Worm (Caenorhabditis elegans) whole organism, late embryonic: ENCODE measurements around the gene Y110A2AL.1.

Experiments
- C38D4.7 ChIP-seq: fragments of 200-800 bp; sonication (Bioruptor generic); optimal IDR thresholded peaks from 2 replicates; lab custom pipeline; 2018; ENCODE audit warnings: mild to moderate bottlenecking, missing genetic modification characterization, moderate library complexity, missing compliant biosample characterization
- Y22D7AL.16 ChIP-seq: sonication (generic microtip); optimal IDR thresholded peaks from 2 replicates; lab custom pipeline; 2016; ENCODE audit warnings: missing genetic modification characterization, missing compliant biosample characterization
- ceh-14 ChIP-seq: sonication (generic microtip); optimal IDR thresholded peaks from 2 replicates; lab custom pipeline; 2016; ENCODE audit warnings: missing genotype, missing genetic modification characterization, missing compliant biosample characterization
- ceh-18 ChIP-seq: sonication (generic microtip); optimal IDR thresholded peaks from 2 replicates; lab custom pipeline; 2016; ENCODE audit warnings: missing genetic modification characterization, missing compliant biosample characterization
- ceh-34 ChIP-seq: sonication (generic microtip); optimal IDR thresholded peaks from 2 replicates; lab custom pipeline; 2016; ENCODE audit warnings: mild to moderate bottlenecking, missing genetic modification characterization, missing compliant biosample characterization
- nhr-11 ChIP-seq: fragments of 150-350 bp; optimal IDR thresholded peaks from 2 replicates; lab custom pipeline; 2014; ENCODE audit warnings: missing biosample characterization, missing genetic modification characterization
- pag-3 ChIP-seq: sonication (generic microtip); optimal IDR thresholded peaks from 2 replicates; lab custom pipeline; 2016; ENCODE audit warnings: missing compliant biosample characterization, missing genetic modification characterization, borderline replicate concordance
- pha-4 ChIP-seq: fragments of 150-350 bp; optimal IDR thresholded peaks from 2 replicates; lab custom pipeline; 2018; ENCODE audit warnings: missing biosample characterization, missing genetic modification reagents, missing genetic modification characterization
- pqm-1 ChIP-seq: sonication (generic microtip); optimal IDR thresholded peaks from 2 replicates; lab custom pipeline; 2016; ENCODE audit warnings: missing genetic modification characterization, missing compliant biosample characterization
- syd-9 ChIP-seq: sonication (generic microtip); optimal IDR thresholded peaks from 2 replicates; lab custom pipeline; 2016; ENCODE audit warnings: mild to moderate bottlenecking, missing genetic modification characterization, moderate library complexity, missing compliant biosample characterization
- tbx-2 ChIP-seq: sonication (generic microtip); optimal IDR thresholded peaks from 2 replicates; lab custom pipeline; 2016; ENCODE audit warnings: missing genetic modification characterization, missing compliant biosample characterization
- tbx-7 ChIP-seq: sonication (generic microtip); optimal IDR thresholded peaks from 2 replicates; lab custom pipeline; 2016; ENCODE audit warnings: missing genotype, missing genetic modification characterization, missing compliant biosample characterization
- ttx-3 ChIP-seq: sonication (generic microtip); optimal IDR thresholded peaks from 2 replicates; lab custom pipeline; 2016; ENCODE audit warnings: missing genetic modification reagents, missing genetic modification characterization, missing compliant biosample characterization
- unc-55 ChIP-seq: sonication (generic microtip); optimal IDR thresholded peaks from 2 replicates; lab custom pipeline; 2017; ENCODE audit warnings: missing biosample characterization, missing genetic modification reagents, missing genetic modification characterization

ce11 chrII:2894295-2894694, 19.4 kb downstream of the Y110A2AL.1 start, which contains the start of gene sqv-2:
- TF ChIP-seq pqm-1 (tag; lab: Kevin White, UChicago) (no peak), C38D4.7 (GFP tag; lab: Kevin White, UChicago) (no peak), Y22D7AL.16 (tag; lab: Kevin White, UChicago) (no peak), ceh-34 (tag; lab: Kevin White, UChicago) (no peak), syd-9 (no peak), pag-3 (tag; lab: Kevin White, UChicago) (no peak), pha-4 (tag; lab: Kevin White, UChicago) (no peak), nhr-11 (tag; lab: Kevin White, UChicago) (no peak), unc-55 (GFP tag; lab: Kevin White, UChicago) (no peak), ttx-3 (tag; lab: Kevin White, UChicago) (no peak), ceh-14 (tag; lab: Kevin White, UChicago) (no peak), ceh-18 (tag; lab: Kevin White, UChicago) (no peak), tbx-2 (tag; lab: Kevin White, UChicago) (no peak), tbx-7 (no peak)
